Worm (Caenorhabditis elegans) whole organism, early embryonic: ENCODE measurements around the gene C14A6.5.

ENCODE experiments used
- ama-1 ChIP-seq: fragments of 150-350 bp; optimal IDR thresholded peaks from 2 replicates; lab custom pipeline; 2014
- sea-1 ChIP-seq: fragments of 200-800 bp; sonication (Bioruptor generic); conservative IDR thresholded peaks from 2 replicates; pipeline ENCODE4 v1.3.6; 2022; ENCODE audit warnings: missing genetic modification characterization, missing compliant biosample characterization

DNA sequence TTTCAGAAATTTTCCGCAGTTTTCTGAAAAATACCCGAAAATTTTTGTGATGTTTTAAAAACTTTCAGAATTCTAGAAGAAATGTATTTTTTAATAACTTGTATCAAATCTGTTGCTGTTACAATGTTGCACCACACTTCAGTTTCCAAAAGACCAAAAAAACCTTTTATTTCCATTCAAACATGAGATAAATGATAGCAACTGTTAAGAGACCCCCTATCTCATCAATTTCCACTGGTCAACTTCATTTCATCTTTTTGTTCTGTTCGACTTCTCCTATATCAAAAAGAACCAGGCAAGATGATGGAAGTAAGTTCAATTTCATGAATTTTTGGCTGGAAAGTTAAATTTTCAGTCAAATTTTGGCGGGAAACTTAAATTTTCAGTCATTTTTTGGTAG is 33.8 kb upstream of the C14A6.5 start, which contains the start of gene F16H6.4:
- TF ChIP-seq ama-1 (lab: Kevin White, UChicago) (no peak), sea-1 (no peak)
